Worm (Caenorhabditis elegans): ENCODE measurements around the gene ZK822.10.

The ZK822.10 gene

ce11 chrIV:11942313-11942712 lies 25.4 kb downstream of the ZK822.10 start, which contains the start of gene ZK829.1:
Gene ZK829.1 (minus strand): TSS chrIV:11942413.
- TF ChIP-seq tbx-11 (GFP tag; IDR thresholded peaks at IDR 0.05) = no peak
- TF ChIP-seq tbx-37 (GFP tag; conservative IDR thresholded peaks at IDR 0.05) = no peak
- TF ChIP-seq flt-1 (GFP tag; IDR thresholded peaks at IDR 0.05) = no peak
- no peak for TF ChIP-seq hmg-4 (GFP tag; optimal IDR thresholded peaks at IDR 0.05)
- TF ChIP-seq ama-1 (optimal IDR thresholded peaks at IDR 0.05) = no peak
- no peak for TF ChIP-seq tra-4 (tag; optimal IDR thresholded peaks at IDR 0.05)
- TF ChIP-seq aly-1 (tag; optimal IDR thresholded peaks at IDR 0.05) = no peak
- TF ChIP-seq F13C5.2 (tag; optimal IDR thresholded peaks at IDR 0.05) = no peak
- TF ChIP-seq ceh-13 (GFP tag; optimal IDR thresholded peaks at IDR 0.05) = no peak

DNA sequence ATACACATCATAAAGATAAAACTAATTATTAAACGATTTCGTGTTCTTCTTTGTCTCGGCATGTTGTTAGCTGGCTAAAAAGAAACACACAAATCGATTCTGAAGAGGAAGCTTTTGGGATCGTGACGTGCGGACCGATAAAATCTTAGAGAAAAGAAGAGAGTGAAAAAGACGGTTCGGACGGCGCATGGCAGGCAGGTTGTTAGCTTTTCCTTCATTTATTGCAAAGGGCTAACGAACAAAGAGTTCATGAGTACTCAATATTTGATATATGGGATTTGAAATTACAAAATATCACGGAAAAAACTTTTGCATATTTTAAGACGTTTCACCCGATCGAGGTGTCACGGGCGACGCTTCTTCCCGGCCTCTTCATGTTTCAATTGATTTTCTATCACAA lies 28.7 kb downstream of the ZK822.10 start, which contains the start of gene ZK829.3:
Gene ZK829.3, minus strand, starts transcription at position 101 of the 400 bp plus-strand sequence.
- TF ChIP-seq flt-1 (GFP tag; IDR thresholded peaks at IDR 0.05) (no peak), scrt-1 (GFP tag; IDR thresholded peaks at IDR 0.05) (no peak), tra-4 (tag; optimal IDR thresholded peaks at IDR 0.05) (no peak), ets-7 (tag; optimal IDR thresholded peaks at IDR 0.05) (no peak), F13C5.2 (tag; optimal IDR thresholded peaks at IDR 0.05) (no peak), sea-1 (GFP tag; conservative IDR thresholded peaks at IDR 0.05) (no peak), B0310.2 (tag; optimal IDR thresholded peaks at IDR 0.05) (no peak), hmg-4 (GFP tag; optimal IDR thresholded peaks at IDR 0.05) (no peak), tbx-37 (GFP tag; conservative IDR thresholded peaks at IDR 0.05) (no peak), hnd-1 (tag; optimal IDR thresholded peaks at IDR 0.05) (no peak), pes-1 (GFP tag; IDR thresholded peaks at IDR 0.05) (no peak)

DNA sequence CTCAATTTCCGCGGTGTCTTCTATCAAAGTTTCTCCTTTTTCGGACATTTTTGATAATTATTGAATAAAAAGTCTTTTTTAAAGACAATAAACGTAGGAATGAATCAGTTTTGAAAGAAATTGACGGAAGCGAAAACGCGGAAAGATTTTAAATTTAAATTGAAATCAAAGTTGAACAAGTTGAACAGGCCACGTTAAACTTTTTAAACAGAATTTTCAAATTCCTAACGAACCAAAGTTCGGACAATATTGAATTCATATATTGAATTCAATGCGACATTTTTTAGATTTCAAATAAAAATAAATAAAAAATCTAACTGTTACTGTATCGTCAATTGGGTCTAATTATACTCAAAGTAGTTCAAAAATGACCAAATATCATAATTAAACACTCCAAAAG lies 32.8 kb downstream of the ZK822.10 start, which contains the start of gene hdl-1:
Gene hdl-1, minus strand, starts transcription at position 101 of the 400 bp plus-strand sequence.
- no peak for TF ChIP-seq B0310.2 (tag; optimal IDR thresholded peaks at IDR 0.05)

DNA sequence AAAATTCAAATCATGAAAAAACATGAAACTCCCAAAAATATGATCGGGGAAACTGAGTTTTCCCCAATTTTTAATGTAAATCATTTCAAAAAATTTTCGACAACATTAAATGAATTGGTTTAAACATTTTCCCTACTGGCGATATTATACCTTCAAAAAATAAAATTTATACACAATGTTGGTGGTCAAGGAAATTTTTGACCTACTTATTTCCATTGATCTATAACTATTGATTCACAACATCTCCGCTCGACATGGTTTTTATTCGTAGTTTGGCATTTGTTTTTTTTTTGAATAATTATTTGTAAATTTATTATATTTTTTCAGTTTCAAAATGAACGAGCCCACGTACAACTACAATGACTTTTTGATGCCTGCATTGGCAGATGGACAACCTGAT lies 33.3 kb downstream of the ZK822.10 start, which contains the start of gene tbx-36:
Gene tbx-36, plus strand, starts transcription at position 301 of the 400 bp plus-strand sequence.
- no peak for TF ChIP-seq ceh-36 (tag; optimal IDR thresholded peaks at IDR 0.05)
- no peak for TF ChIP-seq hmbx-1 (tag; optimal IDR thresholded peaks at IDR 0.05)
- no peak for TF ChIP-seq hnd-1 (tag; optimal IDR thresholded peaks at IDR 0.05)

ce11 chrIV:11952612-11953299 lies 35.8 kb downstream of the ZK822.10 start, which contains the start of gene gdh-1:
Gene gdh-1 (plus strand): TSS chrIV:11953249.
- TF ChIP-seq tbx-11 (GFP tag; IDR thresholded peaks at IDR 0.05) (no peak), ama-1 (optimal IDR thresholded peaks at IDR 0.05) (no peak), ceh-13 (GFP tag; optimal IDR thresholded peaks at IDR 0.05) (no peak), sea-1 (GFP tag; conservative IDR thresholded peaks at IDR 0.05) (no peak), tbx-37 (GFP tag; conservative IDR thresholded peaks at IDR 0.05) (no peak), tra-4 (tag; optimal IDR thresholded peaks at IDR 0.05) (no peak), ets-7 (tag; optimal IDR thresholded peaks at IDR 0.05) (no peak), hmbx-1 (tag; optimal IDR thresholded peaks at IDR 0.05) (no peak), flt-1 (GFP tag; IDR thresholded peaks at IDR 0.05) (no peak), hnd-1 (tag; optimal IDR thresholded peaks at IDR 0.05) (no peak), hmg-4 (GFP tag; optimal IDR thresholded peaks at IDR 0.05) (no peak), scrt-1 (GFP tag; IDR thresholded peaks at IDR 0.05) (no peak), B0310.2 (tag; optimal IDR thresholded peaks at IDR 0.05) (no peak)

DNA sequence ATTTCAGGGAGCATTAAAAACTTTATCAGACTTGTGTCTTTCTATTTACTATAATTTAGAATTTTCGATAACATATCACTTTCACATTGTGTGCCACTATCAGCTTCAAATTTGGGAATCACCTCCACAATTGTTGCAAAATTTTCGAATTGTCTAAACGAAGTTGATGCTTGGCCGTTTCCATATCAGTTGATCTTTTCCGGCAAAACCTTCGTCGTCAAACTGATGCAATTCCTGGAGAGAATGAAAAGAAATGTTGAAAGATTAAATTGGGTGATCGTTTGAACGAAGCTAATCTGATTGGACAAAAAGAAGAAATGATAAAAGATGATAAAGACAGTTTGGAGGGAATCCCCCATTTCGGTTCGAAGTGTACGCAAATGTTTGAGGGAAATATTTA lies 38.7 kb downstream of the ZK822.10 start:
- no peak for TF ChIP-seq hnd-1 (tag; optimal IDR thresholded peaks at IDR 0.05)
- TF ChIP-seq ets-7 (tag; optimal IDR thresholded peaks at IDR 0.05) = no peak
- TF ChIP-seq sea-1 (GFP tag; conservative IDR thresholded peaks at IDR 0.05) = no peak
- TF ChIP-seq aly-1 (tag; optimal IDR thresholded peaks at IDR 0.05) = no peak
- TF ChIP-seq B0310.2 (tag; optimal IDR thresholded peaks at IDR 0.05) = no peak
- TF ChIP-seq ceh-36 (tag; optimal IDR thresholded peaks at IDR 0.05) = no peak
- TF ChIP-seq tra-4 (tag; optimal IDR thresholded peaks at IDR 0.05) = no peak
- no peak for TF ChIP-seq pes-1 (GFP tag; IDR thresholded peaks at IDR 0.05)
- TF ChIP-seq flt-1 (GFP tag; IDR thresholded peaks at IDR 0.05) = no peak
- no peak for TF ChIP-seq hmg-4 (GFP tag; optimal IDR thresholded peaks at IDR 0.05)
- TF ChIP-seq tbx-37 (GFP tag; conservative IDR thresholded peaks at IDR 0.05) = no peak
- no peak for TF ChIP-seq F13C5.2 (tag; optimal IDR thresholded peaks at IDR 0.05)
- TF ChIP-seq ama-1 (optimal IDR thresholded peaks at IDR 0.05) = no peak
- no peak for TF ChIP-seq tbx-11 (GFP tag; IDR thresholded peaks at IDR 0.05)

ce11 chrIV:11956387-11956786 lies 39.5 kb downstream of the ZK822.10 start:
- TF ChIP-seq F13C5.2 (tag; optimal IDR thresholded peaks at IDR 0.05) (no peak), aly-1 (tag; optimal IDR thresholded peaks at IDR 0.05) (no peak), hnd-1 (tag; optimal IDR thresholded peaks at IDR 0.05) (no peak), ceh-13 (GFP tag; optimal IDR thresholded peaks at IDR 0.05) (no peak)

DNA sequence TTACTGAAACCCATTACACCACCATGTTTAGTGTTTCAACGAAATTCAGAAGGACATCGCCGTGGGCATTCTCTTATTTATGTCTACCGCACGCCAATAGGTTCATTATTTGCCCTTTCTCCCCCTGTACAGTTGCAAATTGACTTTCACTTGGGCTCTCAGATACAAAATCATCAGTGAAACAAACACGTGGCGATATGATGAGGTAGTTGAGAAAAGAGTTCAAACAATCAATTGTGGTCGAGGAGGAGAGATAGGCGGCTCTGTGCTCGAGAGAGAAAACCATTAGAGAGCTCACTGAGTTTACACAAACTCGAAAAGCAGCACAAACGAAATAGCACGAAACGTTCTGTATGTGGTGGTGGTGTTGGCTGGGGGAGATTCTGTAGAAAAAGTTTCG lies 40.1 kb downstream of the ZK822.10 start:
- TF ChIP-seq ets-7 (tag; optimal IDR thresholded peaks at IDR 0.05) (no peak), tra-4 (tag; optimal IDR thresholded peaks at IDR 0.05) (no peak), ama-1 (optimal IDR thresholded peaks at IDR 0.05) (no peak), tbx-11 (GFP tag; IDR thresholded peaks at IDR 0.05) (no peak), flt-1 (GFP tag; IDR thresholded peaks at IDR 0.05) (no peak), tbx-37 (GFP tag; conservative IDR thresholded peaks at IDR 0.05) (no peak), B0310.2 (tag; optimal IDR thresholded peaks at IDR 0.05) (no peak), hmbx-1 (tag; optimal IDR thresholded peaks at IDR 0.05) (no peak), ceh-36 (tag; optimal IDR thresholded peaks at IDR 0.05) (no peak), scrt-1 (GFP tag; IDR thresholded peaks at IDR 0.05) (no peak), ceh-13 (GFP tag; optimal IDR thresholded peaks at IDR 0.05) (no peak), pes-1 (GFP tag; IDR thresholded peaks at IDR 0.05) (no peak), aly-1 (tag; optimal IDR thresholded peaks at IDR 0.05) (no peak), hnd-1 (tag; optimal IDR thresholded peaks at IDR 0.05) (no peak), F13C5.2 (tag; optimal IDR thresholded peaks at IDR 0.05) (no peak), sea-1 (GFP tag; conservative IDR thresholded peaks at IDR 0.05) (no peak)
